Comparison of ENCODE assay signal across 2 fruit fly cellular contexts in the genomic region with DNA sequence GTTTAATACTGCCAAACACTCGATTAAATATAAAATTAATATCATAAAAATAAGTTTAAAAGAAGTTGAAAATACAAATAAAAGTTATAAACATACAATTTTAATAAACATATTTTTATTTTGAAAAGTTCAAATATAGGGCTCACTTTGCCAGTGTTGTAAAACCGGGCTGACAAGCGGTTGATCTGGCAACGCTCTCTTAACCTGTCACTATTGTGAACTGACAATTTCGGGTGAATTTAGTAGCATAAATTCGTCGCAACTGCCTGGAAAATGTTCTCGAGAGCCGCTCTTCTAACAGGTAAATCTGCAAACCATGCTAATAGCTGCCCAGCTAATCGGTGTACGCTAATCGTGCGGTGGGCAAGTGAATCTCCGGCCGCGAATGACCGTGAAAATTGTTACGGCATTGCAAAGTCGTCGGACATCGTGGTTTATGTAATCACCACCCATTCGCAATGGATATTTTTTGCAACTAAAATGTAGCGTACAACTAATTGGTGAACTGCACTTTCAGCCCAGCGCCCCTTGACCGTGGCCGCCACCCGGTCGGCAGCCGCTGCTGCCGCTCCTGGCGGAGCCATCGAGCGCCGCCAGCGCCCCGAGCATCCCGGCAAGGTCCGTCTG.
A peak's percentile ranks its signal among the peaks of the same experiment; 100 is the strongest.
TF ChIP-seq lines count a peak whose summit lies in the region.

A gene (plus strand): TSS at position 205 of the 627 bp plus-strand sequence.

TF ChIP-seq in whole organism, adult, 20 proteins besides CTCF, POLR2A, EP300 and RAD21 (continued from another document):
- TF ChIP-seq kay (GFP tag; lab: Kevin White, UChicago; ENCODE audit: borderline replicate concordance) (no peak), tj (GFP tag; optimal IDR thresholded peaks at IDR 0.05; lab: Kevin White, UChicago) (no peak), cnc (optimal IDR thresholded peaks at IDR 0.05; lab: Kevin White, UChicago) (no peak)

TF ChIP-seq in whole organism, embryonic, 481 proteins besides CTCF, POLR2A, EP300 and RAD21 (continued from another document and continues in another):
- TF ChIP-seq dpn (GFP tag; optimal IDR thresholded peaks at IDR 0.05; lab: Kevin White, UChicago), result peak in 1 of 2 experiments; percentile 31
- peak in 1 of 2 experiments; percentile 26 for TF ChIP-seq insv (GFP tag; optimal IDR thresholded peaks at IDR 0.05; lab: Kevin White, UChicago)
- no peak for TF ChIP-seq CG2129 (GFP tag; IDR thresholded peaks at IDR 0.05; lab: Robert Waterston, UW; ENCODE audit: partially characterized antibody)
- no peak for TF ChIP-seq Hmx (GFP tag; optimal IDR thresholded peaks at IDR 0.05; lab: Kevin White, UChicago)
- peak; percentile 88 for TF ChIP-seq MBD-R2 (GFP tag; IDR thresholded peaks at IDR 0.05; lab: Robert Waterston, UW)
- TF ChIP-seq CG13287 (GFP tag; IDR thresholded peaks at IDR 0.05; lab: Robert Waterston, UW; ENCODE audit: partially characterized antibody), result peak; percentile 36; the same call in 1 of the 2 replicates
- TF ChIP-seq CG10267 (tag; optimal IDR thresholded peaks at IDR 0.05; lab: Kevin White, UChicago), result peak; percentile 98
- peak; percentile 72 for TF ChIP-seq CG12659 (GFP tag; optimal IDR thresholded peaks at IDR 0.05; lab: Kevin White, UChicago)
- TF ChIP-seq CG12391 (tag; optimal IDR thresholded peaks at IDR 0.05; lab: Kevin White, UChicago), result peak; percentile 35
- peak; percentile 35 for TF ChIP-seq CG2116 (GFP tag; optimal IDR thresholded peaks at IDR 0.05; lab: Kevin White, UChicago)
- TF ChIP-seq CG1024 (GFP tag; IDR thresholded peaks at IDR 0.05; lab: Robert Waterston, UW), result 0 out of 2 replicates have a peak, but pooled peaks have one; percentile 9
- no peak for TF ChIP-seq CG2202 (tag; optimal IDR thresholded peaks at IDR 0.05; lab: Kevin White, UChicago)
- TF ChIP-seq Dll (GFP tag; IDR thresholded peaks at IDR 0.05; lab: Robert Waterston, UW; ENCODE audit: partially characterized antibody), result 0 out of 4 replicates have a peak, but pooled peaks have one; percentile 11
- TF ChIP-seq CG3847 (GFP tag; IDR thresholded peaks at IDR 0.05; lab: Robert Waterston, UW), result peak; percentile 87
- TF ChIP-seq CkIIα-i1 (GFP tag; IDR thresholded peaks at IDR 0.05; lab: Robert Waterston, UW), result no peak
- peak; percentile 42 for TF ChIP-seq CG7987 (GFP tag; optimal IDR thresholded peaks at IDR 0.05; lab: Kevin White, UChicago)
- TF ChIP-seq NC2β (GFP tag; optimal IDR thresholded peaks at IDR 0.05; lab: Kevin White, UChicago), result peak; percentile 17
- TF ChIP-seq az2 (GFP tag; optimal IDR thresholded peaks at IDR 0.05; lab: Kevin White, UChicago), result no peak
- peak; percentile 98 for TF ChIP-seq E2f2 (GFP tag; IDR thresholded peaks at IDR 0.05; lab: Robert Waterston, UW)
- no peak for TF ChIP-seq Dbx (GFP tag; IDR thresholded peaks at IDR 0.05; lab: Robert Waterston, UW)
- no peak for TF ChIP-seq slp2 (GFP tag; optimal IDR thresholded peaks at IDR 0.05; lab: Kevin White, UChicago)
- TF ChIP-seq CG2875 (GFP tag; optimal IDR thresholded peaks at IDR 0.05; lab: Kevin White, UChicago), result no peak
- TF ChIP-seq ewg (GFP tag; optimal IDR thresholded peaks at IDR 0.05; lab: Kevin White, UChicago), result peak; percentile 21
- peak; percentile 81 for TF ChIP-seq CG15514 (GFP tag; optimal IDR thresholded peaks at IDR 0.05; lab: Kevin White, UChicago)
- no peak for TF ChIP-seq dm (GFP tag; optimal IDR thresholded peaks at IDR 0.05; lab: Kevin White, UChicago)
- no peak for TF ChIP-seq CG31365 (tag; optimal IDR thresholded peaks at IDR 0.05; lab: Kevin White, UChicago)
- peak; percentile 49; the same call in 1 of the 2 replicates for TF ChIP-seq amos (GFP tag; IDR thresholded peaks at IDR 0.05; lab: Robert Waterston, UW; ENCODE audit: partially characterized antibody)
- TF ChIP-seq sug (tag; optimal IDR thresholded peaks at IDR 0.05; lab: Kevin White, UChicago), result peak; percentile 61
- TF ChIP-seq CG9932 (GFP tag; IDR thresholded peaks at IDR 0.05; lab: Robert Waterston, UW), result peak; percentile 55
- TF ChIP-seq cad (GFP tag; optimal IDR thresholded peaks at IDR 0.05; lab: Kevin White, UChicago), result no peak
- TF ChIP-seq Myb (GFP tag; optimal IDR thresholded peaks at IDR 0.05; lab: Kevin White, UChicago), result peak; percentile 50
- TF ChIP-seq CG3995 (GFP tag; optimal IDR thresholded peaks at IDR 0.05; lab: Kevin White, UChicago), result peak; percentile 38
- no peak for TF ChIP-seq mld (GFP tag; IDR thresholded peaks at IDR 0.05; lab: Robert Waterston, UW; ENCODE audit: partially characterized antibody)
- no peak for TF ChIP-seq fd96Cb (tag; optimal IDR thresholded peaks at IDR 0.05; lab: Kevin White, UChicago)
- TF ChIP-seq Sin3A (optimal IDR thresholded peaks at IDR 0.05; lab: Kevin White, UChicago), result no peak
- peak in 1 of 3 experiments; percentile 60 for TF ChIP-seq Stat92E (GFP tag; optimal IDR thresholded peaks at IDR 0.05; lab: Kevin White, UChicago)
- no peak for TF ChIP-seq Bteb2 (GFP tag; optimal IDR thresholded peaks at IDR 0.05; lab: Kevin White, UChicago)
- TF ChIP-seq B-H2 (GFP tag; optimal IDR thresholded peaks at IDR 0.05; lab: Kevin White, UChicago), result peak; percentile 81
- peak; percentile 31 for TF ChIP-seq Fer1 (GFP tag; optimal IDR thresholded peaks at IDR 0.05; lab: Kevin White, UChicago)
- peak; percentile 17 for TF ChIP-seq CG30403 (GFP tag; optimal IDR thresholded peaks at IDR 0.05; lab: Kevin White, UChicago)
- TF ChIP-seq caup (GFP tag; optimal IDR thresholded peaks at IDR 0.05; lab: Kevin White, UChicago; ENCODE audit: severe bottlenecking), result peak; percentile 35
- TF ChIP-seq H2.0 (GFP tag; IDR thresholded peaks at IDR 0.05; lab: Robert Waterston, UW), result no peak
- TF ChIP-seq CG17361 (GFP tag; IDR thresholded peaks at IDR 0.05; lab: Robert Waterston, UW), result peak; percentile 31; the same call in 1 of the 3 replicates
- TF ChIP-seq stwl (tag; optimal IDR thresholded peaks at IDR 0.05; lab: Kevin White, UChicago), result peak; percentile 93
- TF ChIP-seq bbx (GFP tag; IDR thresholded peaks at IDR 0.05; lab: Robert Waterston, UW; ENCODE audit: partially characterized antibody), result peak; percentile 50; the same call in 1 of the 2 replicates
- peak; percentile 5 for TF ChIP-seq chn (GFP tag; optimal IDR thresholded peaks at IDR 0.05; lab: Kevin White, UChicago)
- TF ChIP-seq pzg (GFP tag; optimal IDR thresholded peaks at IDR 0.05; lab: Kevin White, UChicago), result peak; percentile 87
- no peak for TF ChIP-seq CG10654 (GFP tag; optimal IDR thresholded peaks at IDR 0.05; lab: Kevin White, UChicago)
- TF ChIP-seq ap (GFP tag; IDR thresholded peaks at IDR 0.05; lab: Robert Waterston, UW), result no peak
- TF ChIP-seq sob (GFP tag; IDR thresholded peaks at IDR 0.05; lab: Robert Waterston, UW), result peak; percentile 59; the same call in 1 of the 2 replicates
- TF ChIP-seq HmgZ (tag; optimal IDR thresholded peaks at IDR 0.05; lab: Kevin White, UChicago), result peak; percentile 53
- no peak for TF ChIP-seq Doc3 (GFP tag; IDR thresholded peaks at IDR 0.05; lab: Robert Waterston, UW; ENCODE audit: partially characterized antibody)
- TF ChIP-seq Kr (GFP tag; optimal IDR thresholded peaks at IDR 0.05; lab: Kevin White, UChicago), result no peak
- TF ChIP-seq NFAT (GFP tag; IDR thresholded peaks at IDR 0.05; lab: Robert Waterston, UW), result peak; percentile 44; the same call in 1 of the 2 replicates
- no peak for TF ChIP-seq Nf-YA (GFP tag; IDR thresholded peaks at IDR 0.05; lab: Robert Waterston, UW)
- no peak for TF ChIP-seq sd (tag; optimal IDR thresholded peaks at IDR 0.05; lab: Kevin White, UChicago)
- TF ChIP-seq gfzf (GFP tag; optimal IDR thresholded peaks at IDR 0.05; lab: Kevin White, UChicago), result peak; percentile 18
- TF ChIP-seq CG31441 (GFP tag; IDR thresholded peaks at IDR 0.05; lab: Robert Waterston, UW), result no peak
- TF ChIP-seq zen2 (GFP tag; IDR thresholded peaks at IDR 0.05; lab: Robert Waterston, UW; ENCODE audit: partially characterized antibody), result no peak
- peak; percentile 58 for TF ChIP-seq CG42726 (GFP tag; IDR thresholded peaks at IDR 0.05; lab: Robert Waterston, UW; ENCODE audit: partially characterized antibody)
- TF ChIP-seq Pdp1 (GFP tag; optimal IDR thresholded peaks at IDR 0.05; lab: Kevin White, UChicago), result peak; percentile 3 to 99
- TF ChIP-seq CG34376 (GFP tag; optimal IDR thresholded peaks at IDR 0.05; lab: Kevin White, UChicago), result peak; percentile 19
- TF ChIP-seq CG4424 (GFP tag; optimal IDR thresholded peaks at IDR 0.05; lab: Kevin White, UChicago), result peak; percentile 54
- peak; percentile 39 for TF ChIP-seq CG17829 (tag; optimal IDR thresholded peaks at IDR 0.05; lab: Kevin White, UChicago)
- TF ChIP-seq HLH3B (GFP tag; IDR thresholded peaks at IDR 0.05; lab: Robert Waterston, UW), result no peak
- peak; percentile 37 for TF ChIP-seq Xbp1 (GFP tag; optimal IDR thresholded peaks at IDR 0.05; lab: Kevin White, UChicago)
- TF ChIP-seq CG13624 (GFP tag; optimal IDR thresholded peaks at IDR 0.05; lab: Kevin White, UChicago), result peak; percentile 5
- TF ChIP-seq Bgb (GFP tag; IDR thresholded peaks at IDR 0.05; lab: Robert Waterston, UW; ENCODE audit: partially characterized antibody), result peak; percentile 46; the same call in 1 of the 2 replicates
- TF ChIP-seq ci (GFP tag; IDR thresholded peaks at IDR 0.05; lab: Robert Waterston, UW), result 0 out of 3 replicates have a peak, but pooled peaks have one; percentile 34
- peak; percentile 57 for TF ChIP-seq Rfx (GFP tag; IDR thresholded peaks at IDR 0.05; lab: Robert Waterston, UW)
- TF ChIP-seq peb (GFP tag; IDR thresholded peaks at IDR 0.05; lab: Robert Waterston, UW), result no peak
- TF ChIP-seq Blimp-1 (GFP tag; optimal IDR thresholded peaks at IDR 0.05; lab: Kevin White, UChicago), result no peak
- peak; percentile 53 for TF ChIP-seq CG17912 (GFP tag; optimal IDR thresholded peaks at IDR 0.05; lab: Kevin White, UChicago)
- no peak for TF ChIP-seq CG6689 (GFP tag; IDR thresholded peaks at IDR 0.05; lab: Robert Waterston, UW)
- TF ChIP-seq Max (GFP tag; optimal IDR thresholded peaks at IDR 0.05; lab: Kevin White, UChicago), result no peak
- TF ChIP-seq luna (GFP tag; optimal IDR thresholded peaks at IDR 0.05; lab: Kevin White, UChicago), result no peak
- TF ChIP-seq al (GFP tag; IDR thresholded peaks at IDR 0.05; lab: Robert Waterston, UW), result peak; percentile 16; the same call in 1 of the 2 replicates
- no peak for TF ChIP-seq CG1832 (GFP tag; optimal IDR thresholded peaks at IDR 0.05; lab: Kevin White, UChicago)
- peak; percentile 9 for TF ChIP-seq Chrac-16 (GFP tag; optimal IDR thresholded peaks at IDR 0.05; lab: Kevin White, UChicago)
- TF ChIP-seq CG17186 (GFP tag; optimal IDR thresholded peaks at IDR 0.05; lab: Kevin White, UChicago), result peak; percentile 51
- TF ChIP-seq Dek (tag; optimal IDR thresholded peaks at IDR 0.05; lab: Kevin White, UChicago), result peak; percentile 1
- no peak for TF ChIP-seq CoRest (tag; optimal IDR thresholded peaks at IDR 0.05; lab: Kevin White, UChicago)
- TF ChIP-seq Scr (GFP tag; IDR thresholded peaks at IDR 0.05; lab: Robert Waterston, UW; ENCODE audit: partially characterized antibody), result peak; percentile 32
- no peak for TF ChIP-seq scrt (GFP tag; optimal IDR thresholded peaks at IDR 0.05; lab: Kevin White, UChicago)
- TF ChIP-seq Lhr (GFP tag; optimal IDR thresholded peaks at IDR 0.05; lab: Kevin White, UChicago), result no peak
- TF ChIP-seq ase (GFP tag; IDR thresholded peaks at IDR 0.05; lab: Robert Waterston, UW), result no peak
- TF ChIP-seq pan (optimal IDR thresholded peaks at IDR 0.05; lab: Kevin White, UChicago), result no peak
- peak in 1 of 2 experiments; percentile 39 for TF ChIP-seq pan (GFP tag; optimal IDR thresholded peaks at IDR 0.05 in 1 of 2, IDR thresholded peaks at IDR 0.05 in 1 of 2)
- TF ChIP-seq YL-1 (GFP tag; optimal IDR thresholded peaks at IDR 0.05; lab: Kevin White, UChicago), result peak; percentile 97
- TF ChIP-seq pho (GFP tag; optimal IDR thresholded peaks at IDR 0.05; lab: Kevin White, UChicago), result peak; percentile 10
- no peak for TF ChIP-seq mirr (GFP tag; optimal IDR thresholded peaks at IDR 0.05; lab: Kevin White, UChicago)
- TF ChIP-seq gro (GFP tag; optimal IDR thresholded peaks at IDR 0.05; lab: Kevin White, UChicago), result peak; percentile 19
- TF ChIP-seq E2f1 (GFP tag; IDR thresholded peaks at IDR 0.05; lab: Robert Waterston, UW), result no peak
- TF ChIP-seq CG15269 (tag; optimal IDR thresholded peaks at IDR 0.05; lab: Kevin White, UChicago), result no peak
- no peak for TF ChIP-seq Camta (GFP tag; optimal IDR thresholded peaks at IDR 0.05; lab: Kevin White, UChicago)
- TF ChIP-seq trem (tag; optimal IDR thresholded peaks at IDR 0.05; lab: Kevin White, UChicago), result peak; percentile 57
- no peak for TF ChIP-seq odd (GFP tag; optimal IDR thresholded peaks at IDR 0.05; lab: Kevin White, UChicago)
- peak; percentile 19 for TF ChIP-seq CG12942 (GFP tag; optimal IDR thresholded peaks at IDR 0.05; lab: Kevin White, UChicago)
- TF ChIP-seq CG10147 (GFP tag; optimal IDR thresholded peaks at IDR 0.05; lab: Kevin White, UChicago), result no peak
- TF ChIP-seq kni (GFP tag; optimal IDR thresholded peaks at IDR 0.05; lab: Kevin White, UChicago), result no peak
- peak; percentile 24; the same call in 1 of the 3 replicates for TF ChIP-seq row (GFP tag; IDR thresholded peaks at IDR 0.05; lab: Robert Waterston, UW)
- 0 out of 3 replicates have a peak, but pooled peaks have one; percentile 13 for TF ChIP-seq z (GFP tag; IDR thresholded peaks at IDR 0.05; lab: Robert Waterston, UW)
- TF ChIP-seq Drgx (GFP tag; IDR thresholded peaks at IDR 0.05; lab: Robert Waterston, UW), result no peak
- peak; percentile 39 for TF ChIP-seq BEAF-32 (GFP tag; optimal IDR thresholded peaks at IDR 0.05; lab: Kevin White, UChicago)
- TF ChIP-seq bowl (GFP tag; IDR thresholded peaks at IDR 0.05; lab: Robert Waterston, UW), result no peak
- peak; percentile 49; the same call in 1 of the 2 replicates for TF ChIP-seq slbo (GFP tag; IDR thresholded peaks at IDR 0.05; lab: Robert Waterston, UW)
- peak; percentile 89 for TF ChIP-seq Med (GFP tag; lab: Kevin White, UChicago)
- peak; percentile 59 for TF ChIP-seq CG14710 (tag; optimal IDR thresholded peaks at IDR 0.05; lab: Kevin White, UChicago)
- TF ChIP-seq NfI (GFP tag; optimal IDR thresholded peaks at IDR 0.05; lab: Kevin White, UChicago), result peak; percentile 39
- TF ChIP-seq CG12155 (GFP tag; optimal IDR thresholded peaks at IDR 0.05; lab: Kevin White, UChicago), result peak; percentile 39
- TF ChIP-seq zf30C (GFP tag; optimal IDR thresholded peaks at IDR 0.05; lab: Kevin White, UChicago), result no peak
- TF ChIP-seq gcm2 (GFP tag; optimal IDR thresholded peaks at IDR 0.05; lab: Kevin White, UChicago), result no peak
- no peak for TF ChIP-seq CG15479 (GFP tag; optimal IDR thresholded peaks at IDR 0.05; lab: Kevin White, UChicago)
- TF ChIP-seq kah (GFP tag; optimal IDR thresholded peaks at IDR 0.05; lab: Kevin White, UChicago), result no peak
- peak; percentile 97 for TF ChIP-seq MESR4 (GFP tag; optimal IDR thresholded peaks at IDR 0.05; lab: Kevin White, UChicago)
- TF ChIP-seq klu (GFP tag; IDR thresholded peaks at IDR 0.05; lab: Robert Waterston, UW), result no peak
- peak; percentile 18 for TF ChIP-seq Fer3 (tag; optimal IDR thresholded peaks at IDR 0.05; lab: Kevin White, UChicago)
- peak; percentile 36 for TF ChIP-seq HmgD (GFP tag; optimal IDR thresholded peaks at IDR 0.05; lab: Kevin White, UChicago)
